Fruit fly (Drosophila melanogaster) S2 (cell line): ENCODE data around the gene Argk1.

Experiments used
- CG8478 ChIP-seq: fragments of >200 bp; optimal IDR thresholded peaks from 2 replicates; lab custom pipeline; 2018
- CTCF ChIP-seq, 2 experiments: fragments of >200 bp; optimal IDR thresholded peaks; 2 replicates each; lab custom pipeline; 2018

DNA sequence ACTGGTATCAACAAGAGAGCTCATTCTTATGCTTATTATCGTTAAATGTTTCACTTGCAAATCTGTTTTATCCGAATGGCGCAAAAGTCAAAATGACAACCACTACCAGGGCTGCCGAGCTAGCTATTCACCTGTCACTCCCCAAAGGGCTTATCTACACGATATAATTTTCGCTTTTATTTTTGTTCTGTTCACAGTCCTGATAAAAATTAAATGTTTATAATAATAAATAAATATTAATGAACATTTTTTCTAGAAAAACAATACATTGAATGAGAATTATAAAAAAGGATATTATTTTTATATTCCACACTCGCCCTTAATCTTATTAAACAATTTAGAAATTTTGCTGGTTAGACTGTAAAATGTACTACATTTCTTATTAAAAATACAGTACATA lies 56.1 kb downstream of the Argk1 start, which contains the start of gene CG5194:
- TF ChIP-seq CTCF (optimal IDR thresholded peaks at IDR 0.05; lab: Kevin White, UChicago) (no peak), CG8478 (lab: Kevin White, UChicago) (no peak)
